Worm (Caenorhabditis elegans) whole organism, young adult: Measurements from ENCODE around the gene sre-55.

Experiments used
- B0336.3 ChIP-seq: fragments of 200-800 bp; sonication (Bioruptor generic); IDR thresholded peaks from 2 replicates; pipeline ENCODE4 v1.3.6; 2022; ENCODE audit warnings: missing genetic modification characterization, missing compliant biosample characterization
- F10E7.11 ChIP-seq: sonication (generic microtip); optimal IDR thresholded peaks from 2 replicates; lab custom pipeline; 2017; ENCODE audit warnings: mild to moderate bottlenecking, missing genetic modification characterization, moderate library complexity, missing compliant biosample characterization
- F37B4.10 ChIP-seq: fragments of 200-800 bp; sonication (Bioruptor generic); IDR thresholded peaks from 2 replicates; pipeline ENCODE4 v1.3.6; 2022; ENCODE audit warnings: missing genetic modification characterization, missing compliant biosample characterization
- F39B2.1 ChIP-seq: fragments of 200-800 bp; sonication (Bioruptor generic); IDR thresholded peaks from 2 replicates; pipeline ENCODE4 v1.3.6; 2022; ENCODE audit warnings: missing genetic modification reagents, missing genetic modification characterization, missing compliant biosample characterization
- F55B11.4 ChIP-seq: sonication (generic microtip); optimal IDR thresholded peaks from 2 replicates; lab custom pipeline; 2016; ENCODE audit warnings: missing compliant biosample characterization, missing genetic modification characterization, borderline replicate concordance; ENCODE audit not compliant: insufficient read depth
- K11D2.4 ChIP-seq: fragments of 200-800 bp; sonication (Bioruptor generic); IDR thresholded peaks from 2 replicates; pipeline ENCODE4 v1.3.6; 2022; ENCODE audit warnings: missing genetic modification reagents, missing genetic modification characterization, missing compliant biosample characterization
- Y67H2A.10 ChIP-seq: fragments of 200-800 bp; sonication (Bioruptor generic); conservative IDR thresholded peaks from 2 replicates; pipeline ENCODE4 v1.3.6; 2022; ENCODE audit warnings: missing genetic modification reagents, missing genetic modification characterization, missing compliant biosample characterization
- atf-7 ChIP-seq: sonication (generic microtip); optimal IDR thresholded peaks from 2 replicates; lab custom pipeline; 2017; ENCODE audit warnings: mild to moderate bottlenecking, missing genetic modification characterization, missing compliant biosample characterization
- attf-3 ChIP-seq: fragments of 200-800 bp; sonication (Bioruptor generic); conservative IDR thresholded peaks from 2 replicates; pipeline ENCODE4 v1.3.6; 2022; ENCODE audit warnings: missing genetic modification reagents, missing genetic modification characterization, missing compliant biosample characterization
- attf-5 ChIP-seq: fragments of 200-800 bp; sonication (Bioruptor generic); optimal IDR thresholded peaks from 2 replicates; lab custom pipeline; 2018; ENCODE audit warnings: mild to moderate bottlenecking, missing genetic modification characterization, missing compliant biosample characterization
- cebp-1 ChIP-seq, 2 experiments: fragments of 200-800 bp in 1 of 2; sonication (Bioruptor generic) in 1 of 2; sonication (generic microtip) in 1 of 2; IDR thresholded peaks in 1 of 2; optimal IDR thresholded peaks in 1 of 2; 2 replicates each; pipeline versions ENCODE4 v1.3.6 to Lab custom; 2017 to 2022; ENCODE audit warnings: missing compliant biosample characterization in 2 of 2, missing genetic modification characterization in 2 of 2, mild to moderate bottlenecking in 1 of 2, missing genetic modification reagents in 1 of 2, moderate library complexity in 1 of 2
- cebp-2 ChIP-seq: fragments of 200-800 bp; sonication (Bioruptor generic); IDR thresholded peaks from 2 replicates; pipeline ENCODE4 v1.3.6; 2022; ENCODE audit warnings: missing genetic modification characterization, missing compliant biosample characterization
- ceh-40 ChIP-seq: fragments of 200-800 bp; sonication (Bioruptor generic); IDR thresholded peaks from 2 replicates; pipeline ENCODE4 v1.3.6; 2022; ENCODE audit warnings: missing genetic modification characterization, missing compliant biosample characterization
- die-1 ChIP-seq: sonication (generic microtip); optimal IDR thresholded peaks from 2 replicates; lab custom pipeline; 2016; ENCODE audit warnings: missing genotype, mild to moderate bottlenecking, missing genetic modification characterization, missing compliant biosample characterization
- dox-1 ChIP-seq: fragments of 200-800 bp; sonication (Bioruptor generic); IDR thresholded peaks from 2 replicates; pipeline ENCODE4 v1.3.6; 2022; ENCODE audit warnings: missing genetic modification reagents, missing genetic modification characterization, missing compliant biosample characterization
- hlh-12 ChIP-seq: sonication (generic microtip); optimal IDR thresholded peaks from 2 replicates; lab custom pipeline; 2016; ENCODE audit warnings: missing genetic modification characterization, missing compliant biosample characterization
- hmg-20 ChIP-seq: fragments of 200-800 bp; sonication (Bioruptor generic); IDR thresholded peaks from 2 replicates; pipeline ENCODE4 v1.3.6; 2022; ENCODE audit warnings: missing genetic modification reagents, missing genetic modification characterization, missing compliant biosample characterization
- hrde-1 ChIP-seq: sonication (generic microtip); optimal IDR thresholded peaks from 2 replicates; lab custom pipeline; 2016; ENCODE audit warnings: missing genetic modification characterization, mild to moderate bottlenecking, missing compliant biosample characterization, moderate library complexity, missing genotype, missing genetic modification reagents, borderline replicate concordance
- let-607 ChIP-seq, 2 experiments: fragments of 200-800 bp in 1 of 2; sonication (Bioruptor generic) in 1 of 2; sonication (generic microtip) in 1 of 2; optimal IDR thresholded peaks; 2 replicates each; lab custom pipeline; 2016 to 2018; ENCODE audit warnings: mild to moderate bottlenecking in 2 of 2, missing compliant biosample characterization in 2 of 2, missing genetic modification characterization in 2 of 2, moderate library complexity in 2 of 2, missing genotype in 1 of 2
- lin-35 ChIP-seq, 3 experiments: fragments of 150-350 bp in 2 of 3; sonication (generic microtip) in 1 of 3; optimal IDR thresholded peaks; 2 replicates each; lab custom pipeline; 2014 to 2018; ENCODE audit warnings: missing biosample characterization in 3 of 3, missing genetic modification characterization in 3 of 3, missing genetic modification reagents in 3 of 3
- lin-54 ChIP-seq: fragments of 200-800 bp; sonication (Bioruptor generic); optimal IDR thresholded peaks from 2 replicates; lab custom pipeline; 2018; ENCODE audit warnings: mild to moderate bottlenecking, missing genetic modification characterization, missing compliant biosample characterization
- lir-1 ChIP-seq: fragments of 200-800 bp; sonication (Bioruptor generic); conservative IDR thresholded peaks from 2 replicates; pipeline ENCODE4 v1.3.6; 2022; ENCODE audit warnings: missing genetic modification reagents, missing genetic modification characterization, missing compliant biosample characterization
- lsl-1 ChIP-seq: fragments of 200-800 bp; sonication (Bioruptor generic); optimal IDR thresholded peaks from 2 replicates; lab custom pipeline; 2018; ENCODE audit warnings: mild to moderate bottlenecking, missing genetic modification characterization, moderate library complexity, missing compliant biosample characterization
- lsy-27 ChIP-seq: sonication (generic microtip); optimal IDR thresholded peaks from 2 replicates; lab custom pipeline; 2017; ENCODE audit warnings: missing genetic modification characterization, mild to moderate bottlenecking, missing compliant biosample characterization, antibody characterized with exemption, missing genotype, borderline replicate concordance; ENCODE audit not compliant: insufficient read depth
- madf-3 ChIP-seq: fragments of 200-800 bp; sonication (Bioruptor generic); IDR thresholded peaks from 2 replicates; pipeline ENCODE4 v1.3.6; 2022; ENCODE audit warnings: missing genetic modification reagents, missing genetic modification characterization, missing compliant biosample characterization
- madf-8 ChIP-seq: fragments of 200-800 bp; sonication (Bioruptor generic); conservative IDR thresholded peaks from 2 replicates; pipeline ENCODE4 v1.3.6; 2022; ENCODE audit warnings: missing genetic modification reagents, missing genetic modification characterization, missing compliant biosample characterization
- mxl-1 ChIP-seq: sonication (generic microtip); optimal IDR thresholded peaks from 2 replicates; lab custom pipeline; 2016; ENCODE audit warnings: missing genetic modification characterization, missing compliant biosample characterization
- nhr-120 ChIP-seq: fragments of 200-800 bp; sonication (Bioruptor generic); IDR thresholded peaks from 2 replicates; pipeline ENCODE4 v1.3.6; 2022; ENCODE audit warnings: missing genetic modification characterization, missing compliant biosample characterization
- nhr-80 ChIP-seq: sonication (generic microtip); optimal IDR thresholded peaks from 2 replicates; lab custom pipeline; 2016; ENCODE audit warnings: missing genetic modification characterization, missing compliant biosample characterization
- nhr-90 ChIP-seq: sonication (generic microtip); optimal IDR thresholded peaks from 2 replicates; lab custom pipeline; 2016; ENCODE audit warnings: missing genotype, mild to moderate bottlenecking, missing genetic modification characterization, missing compliant biosample characterization
- sea-2 ChIP-seq: fragments of 200-800 bp; sonication (Bioruptor generic); IDR thresholded peaks from 2 replicates; pipeline ENCODE4 v1.3.6; 2022; ENCODE audit warnings: missing genetic modification characterization, missing compliant biosample characterization
- snpc-1.3 ChIP-seq: sonication (generic microtip); optimal IDR thresholded peaks from 2 replicates; lab custom pipeline; 2017; ENCODE audit warnings: missing genetic modification characterization, mild to moderate bottlenecking, missing compliant biosample characterization, antibody characterized with exemption, moderate library complexity, missing genotype, missing genetic modification reagents; ENCODE audit not compliant: insufficient read depth
- snpc-4 ChIP-seq, 5 experiments: fragments of 150-350 bp in 1 of 5; sonication (generic microtip) in 4 of 5; optimal IDR thresholded peaks; 2 replicates each; lab custom pipeline; 2014 to 2018; ENCODE audit warnings: missing genetic modification characterization in 5 of 5, missing biosample characterization in 3 of 5, antibody characterized with exemption in 2 of 5, mild to moderate bottlenecking in 2 of 5, missing compliant biosample characterization in 2 of 5, missing genotype in 2 of 5, moderate library complexity in 2 of 5, missing genetic modification reagents in 1 of 5
- somi-1 ChIP-seq: fragments of 200-800 bp; sonication (Bioruptor generic); optimal IDR thresholded peaks from 2 replicates; lab custom pipeline; 2018; ENCODE audit warnings: mild to moderate bottlenecking, missing genetic modification characterization, missing compliant biosample characterization
- unc-62 ChIP-seq: fragments of 150-350 bp; optimal IDR thresholded peaks from 2 replicates; lab custom pipeline; 2014; ENCODE audit warnings: missing biosample characterization, missing genetic modification reagents, missing genetic modification characterization
- ztf-22 ChIP-seq: fragments of 200-800 bp; sonication (Bioruptor generic); optimal IDR thresholded peaks from 2 replicates; lab custom pipeline; 2018; ENCODE audit warnings: mild to moderate bottlenecking, missing genetic modification characterization, moderate library complexity, missing compliant biosample characterization
- ztf-25 ChIP-seq: fragments of 200-800 bp; sonication (Bioruptor generic); IDR thresholded peaks from 2 replicates; pipeline ENCODE4 v1.3.6; 2022; ENCODE audit warnings: missing genetic modification reagents, missing genetic modification characterization, missing compliant biosample characterization
- ztf-26 ChIP-seq: sonication (generic microtip); optimal IDR thresholded peaks from 2 replicates; lab custom pipeline; 2017; ENCODE audit warnings: missing genetic modification characterization, missing compliant biosample characterization

Gene sre-55

DNA sequence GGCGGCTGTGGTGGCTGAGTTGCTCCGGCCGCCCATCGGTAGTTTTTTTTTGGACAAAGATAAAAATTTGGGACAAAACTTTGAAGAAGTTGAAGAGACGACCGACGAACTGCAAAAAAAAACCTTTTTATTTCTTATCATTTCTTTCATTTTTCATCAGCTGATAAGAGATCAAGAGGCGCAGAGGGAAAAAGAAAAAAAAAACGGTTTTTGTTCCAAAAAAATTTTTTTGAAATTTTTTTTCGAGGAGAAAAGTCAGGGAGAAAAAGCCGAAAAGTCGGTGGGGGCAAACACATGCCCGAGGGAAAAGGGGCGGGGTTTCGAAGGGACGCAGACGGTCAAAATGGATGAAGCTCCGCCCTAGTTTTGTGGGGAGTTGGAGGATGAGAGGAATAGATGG, 23.0 kb downstream of the sre-55 start, which contains the start of gene ras-1 (continued):
- TF ChIP-seq somi-1 (no peak), nhr-90 (tag; lab: Kevin White, UChicago) (no peak), ceh-40 (GFP tag; lab: Robert Waterston, UW) (no peak), atf-7 (no peak), F37B4.10 (GFP tag; lab: Robert Waterston, UW) (no peak), F10E7.11 (tag; lab: Kevin White, UChicago) (no peak), lsl-1 (GFP tag; lab: Kevin White, UChicago) (no peak), attf-5 (GFP tag; lab: Kevin White, UChicago) (peak; percentile 38), unc-62 (no peak), attf-3 (GFP tag; lab: Robert Waterston, UW) (no peak), F55B11.4 (tag; lab: Kevin White, UChicago) (no peak)

ce11 chrII:12353104-12353503, 24.0 kb downstream of the sre-55 start:
- TF ChIP-seq K11D2.4 (GFP tag; lab: Robert Waterston, UW) (no peak), nhr-80 (tag; lab: Kevin White, UChicago) (no peak), nhr-120 (GFP tag; lab: Robert Waterston, UW) (no peak), unc-62 (peak; percentile 92)

DNA sequence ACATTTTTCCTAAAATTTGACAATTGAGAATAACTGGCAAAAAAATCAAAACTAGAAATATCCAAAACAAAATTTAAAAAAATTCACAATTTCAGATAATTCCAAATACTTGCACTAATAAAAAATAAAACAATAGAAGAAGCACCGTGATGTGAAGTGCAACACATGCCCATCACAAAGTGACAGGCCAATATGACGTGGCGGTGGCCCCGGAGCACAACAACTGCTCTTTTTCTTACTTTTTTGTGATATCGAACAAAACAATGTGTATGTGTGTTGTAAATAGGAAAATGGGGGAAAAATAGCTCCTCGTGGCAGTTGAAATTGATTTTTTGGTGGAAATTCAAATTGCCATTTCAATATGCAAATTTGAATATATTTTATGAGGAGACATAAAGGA, 24.7 kb downstream of the sre-55 start:
- no peak for TF ChIP-seq lin-35 (GFP tag; optimal IDR thresholded peaks at IDR 0.05; lab: Kevin White, UChicago)
- 0 out of 2 replicates have a peak, but pooled peaks have one; percentile 46 for TF ChIP-seq lir-1 (GFP tag; lab: Robert Waterston, UW)
- peak; percentile 91 for TF ChIP-seq unc-62
- TF ChIP-seq die-1 (tag; lab: Kevin White, UChicago), result no peak
- no peak for TF ChIP-seq madf-8 (GFP tag; lab: Robert Waterston, UW)
- no peak for TF ChIP-seq ztf-26 (tag; lab: Kevin White, UChicago)
- TF ChIP-seq nhr-80 (tag; lab: Kevin White, UChicago), result peak; percentile 88
- TF ChIP-seq snpc-4 (GFP tag; optimal IDR thresholded peaks at IDR 0.05; lab: Kevin White, UChicago), result no peak
- peak in 1 of 4 experiments; percentile 50 for TF ChIP-seq snpc-4 (tag; optimal IDR thresholded peaks at IDR 0.05; lab: Kevin White, UChicago)
- TF ChIP-seq hmg-20 (GFP tag; lab: Robert Waterston, UW), result no peak
- TF ChIP-seq sea-2 (GFP tag; lab: Robert Waterston, UW), result no peak
- TF ChIP-seq cebp-2 (GFP tag; lab: Robert Waterston, UW), result no peak
- no peak for TF ChIP-seq hrde-1 (tag; lab: Kevin White, UChicago)
- no peak for TF ChIP-seq lin-54
- TF ChIP-seq madf-3 (GFP tag; lab: Robert Waterston, UW), result no peak
- TF ChIP-seq B0336.3 (GFP tag; lab: Robert Waterston, UW), result no peak
- TF ChIP-seq lsy-27, result no peak
- TF ChIP-seq F39B2.1 (GFP tag; lab: Robert Waterston, UW), result no peak
- TF ChIP-seq dox-1 (GFP tag; lab: Robert Waterston, UW), result peak; percentile 45; the same call in 1 of the 2 replicates
- TF ChIP-seq snpc-1.3, result no peak
- TF ChIP-seq ztf-25, result no peak
- TF ChIP-seq ztf-22, result peak; percentile 8
- TF ChIP-seq let-607 (tag; optimal IDR thresholded peaks at IDR 0.05; lab: Kevin White, UChicago), result peak; percentile 88 to 95
- TF ChIP-seq attf-5 (GFP tag; lab: Kevin White, UChicago), result peak; percentile 7
- no peak for TF ChIP-seq mxl-1 (tag; lab: Kevin White, UChicago)
- no peak for TF ChIP-seq cebp-1 (GFP tag; IDR thresholded peaks at IDR 0.05; lab: Robert Waterston, UW)
- TF ChIP-seq cebp-1 (tag; optimal IDR thresholded peaks at IDR 0.05; lab: Kevin White, UChicago), result peak; percentile 23
- TF ChIP-seq Y67H2A.10 (GFP tag; lab: Robert Waterston, UW), result no peak
- no peak for TF ChIP-seq hlh-12 (tag; lab: Kevin White, UChicago)
